Fruit fly (Drosophila melanogaster) whole organism, embryonic: Measurements from ENCODE around the gene Vps53.
A peak's percentile ranks its signal among the peaks of the same experiment; 100 is the strongest.

Experiments
- Atf6 ChIP-seq: fragments of 200-800 bp; sonication (Bioruptor generic); IDR thresholded peaks from 2 replicates; pipeline ENCODE4 v1.3.6; 2022; ENCODE audit warnings: missing biosample characterization, missing genetic modification characterization
- CG12155 ChIP-seq: fragments of 200-800 bp; sonication (Bioruptor generic); optimal IDR thresholded peaks from 3 replicates; lab custom pipeline; 2016; ENCODE audit warnings: missing biosample characterization, missing genetic modification characterization
- CG16815 ChIP-seq: fragments of 200-800 bp; sonication (Bioruptor generic); optimal IDR thresholded peaks from 3 replicates; lab custom pipeline; 2017; ENCODE audit warnings: missing biosample characterization, mild to moderate bottlenecking, missing genetic modification characterization
- CG3163 ChIP-seq: fragments of 200-800 bp; sonication (Bioruptor generic); optimal IDR thresholded peaks from 3 replicates; lab custom pipeline; 2016; ENCODE audit warnings: missing biosample characterization, missing genetic modification characterization
- CG3407 ChIP-seq: fragments of 200-800 bp; sonication (Bioruptor generic); optimal IDR thresholded peaks from 2 replicates; lab custom pipeline; 2018; ENCODE audit warnings: missing biosample characterization, mild to moderate bottlenecking, missing genetic modification characterization
- CG7556 ChIP-seq: fragments of 200-800 bp; sonication (Bioruptor generic); optimal IDR thresholded peaks from 2 replicates; lab custom pipeline; 2017; ENCODE audit warnings: missing biosample characterization, mild to moderate bottlenecking, missing genetic modification characterization
- CrebB ChIP-seq: fragments of 200-800 bp; sonication (Bioruptor generic); optimal IDR thresholded peaks from 3 replicates; lab custom pipeline; 2018; ENCODE audit warnings: missing biosample characterization, mild to moderate bottlenecking, missing genetic modification characterization
- Dad ChIP-seq: fragments of 200-800 bp; sonication (Bioruptor generic); optimal IDR thresholded peaks from 3 replicates; lab custom pipeline; 2016; ENCODE audit warnings: missing biosample characterization, missing genetic modification characterization
- Dref ChIP-seq: fragments of 200-800 bp; sonication (Bioruptor generic); IDR thresholded peaks from 2 replicates; pipeline ENCODE4 v1.3.6; 2022; ENCODE audit warnings: missing biosample characterization, missing genetic modification characterization
- Drgx ChIP-seq: fragments of 200-800 bp; sonication (Bioruptor generic); IDR thresholded peaks from 2 replicates; pipeline ENCODE4 v1.3.6; 2022; ENCODE audit warnings: missing biosample characterization, missing genetic modification characterization
- Ets65A ChIP-seq: fragments of 200-800 bp; sonication (Bioruptor generic); peaks from one replicate; lab custom pipeline; 2016; ENCODE audit warnings: missing biosample characterization, missing genetic modification characterization
- Hr51 ChIP-seq, 2 experiments: fragments of 200-800 bp; sonication (Bioruptor generic); optimal IDR thresholded peaks; 2 replicates in 1 of 2; 3 replicates in 1 of 2; lab custom pipeline; 2016 to 2018; ENCODE audit warnings: missing biosample characterization in 2 of 2, missing genetic modification characterization in 2 of 2, mild to moderate bottlenecking in 1 of 2, moderate library complexity in 1 of 2
- Hsf ChIP-seq: fragments of 200-800 bp; sonication (Bioruptor generic); optimal IDR thresholded peaks from 3 replicates; lab custom pipeline; 2016; ENCODE audit warnings: missing biosample characterization, missing genetic modification characterization
- Med ChIP-seq: fragments of 200-800 bp; sonication (Bioruptor generic); peaks from one replicate; lab custom pipeline; 2016; ENCODE audit warnings: missing biosample characterization, missing genetic modification characterization, mild to moderate bottlenecking, inconsistent platforms, moderate library complexity
- Pdp1 ChIP-seq, 2 experiments: fragments of 200-800 bp; sonication (Bioruptor generic); optimal IDR thresholded peaks; 3 replicates each; lab custom pipeline; 2016; ENCODE audit warnings: missing biosample characterization in 2 of 2, missing genetic modification characterization in 2 of 2, mild to moderate bottlenecking in 1 of 2, moderate library complexity in 1 of 2
- Rx ChIP-seq: fragments of 200-800 bp; sonication (Bioruptor generic); IDR thresholded peaks from 2 replicates; pipeline ENCODE4 v1.3.6; 2022; ENCODE audit warnings: missing biosample characterization, missing genetic modification characterization
- Sin3A ChIP-seq: fragments of >200 bp; optimal IDR thresholded peaks from 2 replicates; lab custom pipeline; 2018
- YL-1 ChIP-seq: fragments of 200-800 bp; sonication (Bioruptor generic); optimal IDR thresholded peaks from 3 replicates; lab custom pipeline; 2017; ENCODE audit warnings: missing biosample characterization, mild to moderate bottlenecking, missing genetic modification characterization
- az2 ChIP-seq: fragments of 200-800 bp; sonication (Bioruptor generic); optimal IDR thresholded peaks from 3 replicates; lab custom pipeline; 2016; ENCODE audit warnings: missing biosample characterization, missing genetic modification characterization
- bcd ChIP-seq: fragments of 200-800 bp; sonication (Bioruptor generic); optimal IDR thresholded peaks from 2 replicates; lab custom pipeline; 2017; ENCODE audit warnings: missing biosample characterization, mild to moderate bottlenecking, missing genetic modification characterization
- ci ChIP-seq: fragments of 200-800 bp; sonication (Bioruptor generic); IDR thresholded peaks from 3 replicates; pipeline ENCODE4 v1.3.6; 2022; ENCODE audit warnings: missing biosample characterization, missing genetic modification characterization
- crol ChIP-seq: fragments of 200-800 bp; sonication (Bioruptor generic); IDR thresholded peaks from 2 replicates; pipeline ENCODE4 v1.3.6; 2022; ENCODE audit warnings: missing biosample characterization, missing genetic modification characterization
- ken ChIP-seq: fragments of 200-800 bp; sonication (Bioruptor generic); IDR thresholded peaks from 3 replicates; pipeline ENCODE4 v1.3.6; 2022; ENCODE audit warnings: missing biosample characterization, missing genetic modification characterization
- lola ChIP-seq, 3 experiments: fragments of >200 bp in 2 of 3; fragments of 200-800 bp in 1 of 3; sonication (Bioruptor generic) in 1 of 3; optimal IDR thresholded peaks; 2 replicates each; lab custom pipeline; 2017 to 2019; ENCODE audit warnings: missing biosample characterization in 3 of 3, missing genetic modification characterization in 3 of 3, mild to moderate bottlenecking in 1 of 3, moderate library complexity in 1 of 3
- nom ChIP-seq: fragments of 200-800 bp; sonication (Bioruptor generic); optimal IDR thresholded peaks from 2 replicates; lab custom pipeline; 2017; ENCODE audit warnings: missing biosample characterization, missing genetic modification characterization, mild to moderate bottlenecking, moderate library complexity, missing genetic modification reagents
- ro ChIP-seq: fragments of 200-800 bp; sonication (Bioruptor generic); IDR thresholded peaks from 2 replicates; pipeline ENCODE4 v1.3.6; 2022; ENCODE audit warnings: missing biosample characterization, missing genetic modification characterization
- sd ChIP-seq: fragments of 200-800 bp; sonication (Bioruptor generic); optimal IDR thresholded peaks from 3 replicates; lab custom pipeline; 2018; ENCODE audit warnings: missing biosample characterization, mild to moderate bottlenecking, missing genetic modification characterization, moderate library complexity
- sens ChIP-seq: fragments of 200-800 bp; sonication (Bioruptor generic); peaks from one replicate; lab custom pipeline; 2016; ENCODE audit warnings: missing biosample characterization, missing genetic modification characterization
- seq ChIP-seq: fragments of 200-800 bp; sonication (Bioruptor generic); IDR thresholded peaks from 2 replicates; pipeline ENCODE4 v1.3.6; 2022; ENCODE audit warnings: missing biosample characterization, missing genetic modification characterization
- vvl ChIP-seq: fragments of 200-800 bp; sonication (Bioruptor generic); IDR thresholded peaks from 2 replicates; pipeline ENCODE4 v1.3.6; 2022; ENCODE audit warnings: missing biosample characterization, missing genetic modification characterization
- zen ChIP-seq: fragments of 200-800 bp; sonication (Bioruptor generic); optimal IDR thresholded peaks from 3 replicates; lab custom pipeline; 2018; ENCODE audit warnings: missing biosample characterization, mild to moderate bottlenecking, missing genetic modification characterization, moderate library complexity

Gene Vps53

DNA sequence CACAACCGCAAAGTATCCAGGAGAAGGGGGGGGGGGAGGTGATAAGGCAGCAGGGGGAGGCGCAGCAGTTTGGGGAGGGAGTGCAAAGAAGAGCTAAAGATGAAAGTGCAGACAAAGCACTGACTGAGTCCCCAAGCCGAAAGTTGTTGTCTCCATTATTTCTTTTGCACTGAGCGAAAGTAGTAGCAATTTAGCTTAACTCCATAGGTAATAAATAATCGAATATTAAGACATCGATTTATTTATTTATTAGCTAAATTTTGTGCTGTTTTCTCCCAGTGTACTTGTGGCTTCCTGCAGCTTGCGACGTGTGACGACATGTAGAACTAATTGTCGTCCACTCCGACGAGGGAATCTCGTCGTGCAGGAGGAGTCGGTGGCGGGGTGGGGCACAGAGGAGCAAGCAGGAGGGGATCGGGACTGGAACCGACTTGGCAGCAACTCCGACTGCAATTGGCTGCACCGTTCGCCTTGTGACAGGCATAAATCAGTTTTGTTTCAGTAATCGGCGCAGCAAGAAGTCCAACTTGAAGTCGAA is 24.4 kb downstream of the Vps53 start, which contains the start of gene Traf4:
Traf4 (plus strand) TSS at position 488 of the 538 bp plus-strand sequence.
- TF ChIP-seq crol (GFP tag; lab: Robert Waterston, UW), result peak; percentile 2; the same call in 1 of the 2 replicates
- no peak for TF ChIP-seq CrebB (tag; lab: Kevin White, UChicago)
- TF ChIP-seq Drgx (GFP tag; lab: Robert Waterston, UW), result peak; percentile 32
- peak; percentile 46 for TF ChIP-seq Med (GFP tag; lab: Kevin White, UChicago)
- peak; percentile 63 for TF ChIP-seq nom (GFP tag; lab: Kevin White, UChicago)

DNA sequence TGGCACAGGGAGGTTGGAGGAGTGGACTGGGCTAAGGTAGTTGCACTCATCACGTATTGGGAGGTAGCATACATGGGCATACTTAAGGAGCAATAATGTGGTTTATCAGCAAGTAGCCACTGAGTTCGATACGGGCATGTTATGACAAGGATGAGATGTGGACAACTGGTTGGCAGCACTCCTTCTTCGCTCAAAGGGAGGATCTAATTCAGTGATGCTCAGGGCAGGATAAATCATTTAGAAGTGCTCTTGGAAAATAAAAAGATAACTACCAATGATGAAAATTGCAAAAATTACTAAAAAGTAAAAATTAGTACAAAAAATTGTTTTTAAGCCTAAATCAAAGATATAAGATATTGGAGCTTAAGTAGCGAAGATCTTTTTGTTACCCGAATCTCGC is 25.0 kb downstream of the Vps53 start:
- TF ChIP-seq Rx (GFP tag; lab: Robert Waterston, UW), result no peak
- TF ChIP-seq CG3407 (GFP tag; lab: Kevin White, UChicago), result no peak
- peak; percentile 52 for TF ChIP-seq Ets65A (GFP tag; lab: Kevin White, UChicago)
- TF ChIP-seq, all 482 proteins: peak for 1

DNA sequence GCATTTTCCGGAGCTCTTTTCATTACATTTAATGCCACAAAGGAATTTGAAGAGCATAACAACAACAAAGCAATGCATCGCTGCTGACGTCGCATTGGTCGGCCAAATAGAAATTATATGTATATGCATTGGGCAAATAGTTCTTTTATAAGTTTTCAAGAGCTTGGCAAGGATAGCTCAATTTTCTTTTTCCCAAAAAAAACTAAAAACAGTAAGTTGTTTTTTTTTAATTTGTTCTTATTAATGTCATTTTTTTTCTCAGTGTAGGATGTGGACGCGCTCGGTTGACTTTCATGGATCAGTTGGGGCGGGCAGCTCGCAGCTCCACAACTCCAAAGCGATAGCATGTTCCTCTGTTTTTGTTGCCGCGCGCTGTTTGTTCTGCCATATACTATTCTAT is 26.7 kb downstream of the Vps53 start:
- peak in 1 of 3 experiments; percentile 62 for TF ChIP-seq lola (GFP tag; optimal IDR thresholded peaks at IDR 0.05; lab: Kevin White, UChicago)
- no peak for TF ChIP-seq ro (GFP tag; lab: Robert Waterston, UW)
- no peak for TF ChIP-seq CG12155 (GFP tag; lab: Kevin White, UChicago)
- peak; percentile 73 for TF ChIP-seq sens (GFP tag; lab: Kevin White, UChicago)
- TF ChIP-seq ci (GFP tag; lab: Robert Waterston, UW), result 0 out of 3 replicates have a peak, but pooled peaks have one; percentile 14
- TF ChIP-seq Drgx (GFP tag; lab: Robert Waterston, UW), result peak; percentile 65
- peak in 1 of 2 experiments; percentile 11 for TF ChIP-seq Hr51 (GFP tag; optimal IDR thresholded peaks at IDR 0.05; lab: Kevin White, UChicago)

DNA sequence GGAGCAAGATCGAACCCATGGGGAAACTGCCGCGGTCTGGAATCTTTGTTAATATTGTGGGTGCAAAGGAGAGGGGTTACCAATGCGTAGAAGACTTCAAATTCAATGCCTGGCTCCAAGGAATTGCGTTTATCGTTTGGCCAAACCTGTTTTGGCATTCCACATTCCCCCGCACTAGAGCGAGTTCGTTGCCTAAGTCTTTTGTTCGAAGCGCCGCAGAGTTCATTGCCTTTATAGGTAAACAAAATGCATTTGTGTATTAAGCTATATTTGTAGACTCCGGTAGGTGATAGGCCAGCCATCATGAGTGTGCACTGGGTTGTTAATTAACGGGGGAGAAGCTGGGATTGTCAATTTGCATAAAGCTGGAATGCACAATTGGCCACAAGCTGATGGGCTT is 30.8 kb downstream of the Vps53 start:
- TF ChIP-seq Dad (GFP tag; lab: Kevin White, UChicago) (no peak), seq (GFP tag; lab: Robert Waterston, UW) (no peak), Hsf (GFP tag; lab: Kevin White, UChicago) (no peak), ken (GFP tag; lab: Robert Waterston, UW) (no peak), vvl (0 out of 2 replicates have a peak, but pooled peaks have one; percentile 17), CG7556 (GFP tag; lab: Kevin White, UChicago) (no peak), Sin3A (lab: Kevin White, UChicago) (no peak), Atf6 (no peak), Drgx (GFP tag; lab: Robert Waterston, UW) (0 out of 2 replicates have a peak, but pooled peaks have one; percentile 33), CG3163 (GFP tag; lab: Kevin White, UChicago) (no peak), CG16815 (no peak), Pdp1 (GFP tag; optimal IDR thresholded peaks at IDR 0.05; lab: Kevin White, UChicago) (peak in 1 of 2 experiments; percentile 14), YL-1 (GFP tag; lab: Kevin White, UChicago) (no peak), sd (tag; lab: Kevin White, UChicago) (peak; percentile 36), bcd (GFP tag; lab: Kevin White, UChicago) (no peak), az2 (GFP tag; lab: Kevin White, UChicago) (no peak)
- TF ChIP-seq, all 482 proteins: peak for 4

DNA sequence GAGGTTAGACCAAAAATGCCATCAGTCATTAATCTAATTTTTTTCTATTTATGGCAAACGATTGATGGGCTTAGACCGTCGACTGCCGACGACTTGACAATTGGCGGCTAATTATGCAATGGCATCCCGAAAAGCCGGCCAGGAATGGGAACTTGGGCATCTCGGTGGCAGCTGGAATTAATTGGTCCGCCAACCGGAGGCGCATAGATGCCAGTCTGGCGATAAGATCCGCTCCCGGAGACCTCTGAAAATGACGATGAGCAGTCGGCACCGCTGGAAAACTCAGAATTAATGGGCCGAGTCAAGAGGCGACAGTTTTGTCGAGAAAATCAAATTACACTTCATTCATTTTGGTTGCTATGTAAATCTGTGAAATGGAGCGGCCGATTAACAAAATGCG is 33.2 kb downstream of the Vps53 start, which contains the start of gene CG15429:
CG15429 (plus strand) TSS at position 301 of the 400 bp plus-strand sequence.
- TF ChIP-seq zen (tag; lab: Kevin White, UChicago), result peak; percentile 29
- peak; percentile 55 for TF ChIP-seq sens (GFP tag; lab: Kevin White, UChicago)
- no peak for TF ChIP-seq Dref (GFP tag; lab: Robert Waterston, UW)
